Worm (Caenorhabditis elegans) whole organism, early embryonic: ENCODE data around the gene vab-8.

Experiments used
- ama-1 ChIP-seq: fragments of 150-350 bp; optimal IDR thresholded peaks from 2 replicates; lab custom pipeline; 2014
- flt-1 ChIP-seq: fragments of 200-800 bp; sonication (Bioruptor generic); IDR thresholded peaks from 2 replicates; pipeline ENCODE4 v1.3.6; 2022; ENCODE audit warnings: missing genetic modification characterization, missing compliant biosample characterization
- tbx-37 ChIP-seq: fragments of 200-800 bp; sonication (Bioruptor generic); conservative IDR thresholded peaks from 2 replicates; pipeline ENCODE4 v1.3.6; 2022; ENCODE audit warnings: missing genetic modification reagents, missing genetic modification characterization, missing compliant biosample characterization

ce11 chrV:12190943-12191569 lies 22.1 kb upstream of the vab-8 start, which contains the start of gene dpy-30:
- no peak for TF ChIP-seq ama-1
- TF ChIP-seq flt-1, result no peak
- no peak for TF ChIP-seq tbx-37
